Fruit fly (Drosophila melanogaster): ENCODE measurements around the gene PolZ2.

The PolZ2 gene

dm6 chr3R:5565623-5566022 lies 23.1 kb upstream of the PolZ2 start:
- peak; percentile 63 for TF ChIP-seq Eip78C (GFP tag)
- TF ChIP-seq CG10631 (GFP tag; optimal IDR thresholded peaks at IDR 0.05) = no peak
- TF ChIP-seq vri (GFP tag; optimal IDR thresholded peaks at IDR 0.05) = peak; percentile 87
- no peak for TF ChIP-seq cyc (GFP tag; optimal IDR thresholded peaks at IDR 0.05)
- peak; percentile 80 for TF ChIP-seq svp (GFP tag)
- TF ChIP-seq ss (GFP tag; optimal IDR thresholded peaks at IDR 0.05) = no peak
- TF ChIP-seq CG8632 (GFP tag; optimal IDR thresholded peaks at IDR 0.05) = no peak
- no peak for TF ChIP-seq CG32006 (GFP tag; optimal IDR thresholded peaks at IDR 0.05)
- peak; percentile 78 for TF ChIP-seq Gug (GFP tag; IDR thresholded peaks at IDR 0.05)
- TF ChIP-seq Eip93F (GFP tag; optimal IDR thresholded peaks at IDR 0.05) = no peak
- TF ChIP-seq CG34406 (GFP tag; optimal IDR thresholded peaks at IDR 0.05) = no peak
- TF ChIP-seq Sox102F (GFP tag; optimal IDR thresholded peaks at IDR 0.05) = no peak
- peak; percentile 87 for TF ChIP-seq CG8119 (GFP tag; IDR thresholded peaks at IDR 0.05)
- TF ChIP-seq dac (GFP tag; optimal IDR thresholded peaks at IDR 0.05) = peak; percentile 55
- peak; percentile 61 for TF ChIP-seq Lpt (GFP tag; optimal IDR thresholded peaks at IDR 0.05)
- no peak for TF ChIP-seq Smox (GFP tag; optimal IDR thresholded peaks at IDR 0.05)
- TF ChIP-seq achi (GFP tag; optimal IDR thresholded peaks at IDR 0.05) = no peak
- TF ChIP-seq net (GFP tag; optimal IDR thresholded peaks at IDR 0.05) = no peak
- TF ChIP-seq CG11294 (GFP tag; IDR thresholded peaks at IDR 0.05) = peak; percentile 82
- TF ChIP-seq CG16779 (tag; optimal IDR thresholded peaks at IDR 0.05) = peak; percentile 42
- TF ChIP-seq fd85E (GFP tag; optimal IDR thresholded peaks at IDR 0.05) = no peak
- TF ChIP-seq Hr4 (GFP tag; optimal IDR thresholded peaks at IDR 0.05) = peak; percentile 90
- TF ChIP-seq lz (GFP tag; optimal IDR thresholded peaks at IDR 0.05) = peak; percentile 47
- TF ChIP-seq CG7368 (GFP tag; optimal IDR thresholded peaks at IDR 0.05) = no peak
- TF ChIP-seq CG1621 (tag; optimal IDR thresholded peaks at IDR 0.05) = no peak
- TF ChIP-seq eg (GFP tag; IDR thresholded peaks at IDR 0.05) = peak; percentile 93
- TF ChIP-seq acj6 (GFP tag; optimal IDR thresholded peaks at IDR 0.05) = no peak
- TF ChIP-seq esn (GFP tag; optimal IDR thresholded peaks at IDR 0.05) = peak; percentile 65
- TF ChIP-seq Sox15 (GFP tag; optimal IDR thresholded peaks at IDR 0.05) = no peak
- no peak for TF ChIP-seq CG10669 (GFP tag; optimal IDR thresholded peaks at IDR 0.05)
- TF ChIP-seq Sox14 (GFP tag; optimal IDR thresholded peaks at IDR 0.05) = peak; percentile 56
- TF ChIP-seq Ets96B (tag; optimal IDR thresholded peaks at IDR 0.05) = no peak
- no peak for TF ChIP-seq CG6276 (GFP tag; optimal IDR thresholded peaks at IDR 0.05)
- no peak for TF ChIP-seq CG6854 (GFP tag; optimal IDR thresholded peaks at IDR 0.05)
- no peak for TF ChIP-seq CG4318 (GFP tag; optimal IDR thresholded peaks at IDR 0.05)
- TF ChIP-seq CG6792 (GFP tag; optimal IDR thresholded peaks at IDR 0.05) = no peak
- TF ChIP-seq CG6808 (GFP tag; optimal IDR thresholded peaks at IDR 0.05) = no peak
- TF ChIP-seq Ets21C (GFP tag; optimal IDR thresholded peaks at IDR 0.05) = no peak
- no peak for TF ChIP-seq OdsH (GFP tag; optimal IDR thresholded peaks at IDR 0.05)
- TF ChIP-seq CG6163 (GFP tag; IDR thresholded peaks at IDR 0.05) = peak; percentile 92
- TF ChIP-seq pdm3 (GFP tag; optimal IDR thresholded peaks at IDR 0.05) = no peak
- TF ChIP-seq Met (GFP tag; optimal IDR thresholded peaks at IDR 0.05) = no peak
- peak; percentile 89 for TF ChIP-seq CG15336 (GFP tag; IDR thresholded peaks at IDR 0.05)
- no peak for TF ChIP-seq topi (GFP tag; optimal IDR thresholded peaks at IDR 0.05)
- TF ChIP-seq CG31627 (GFP tag; optimal IDR thresholded peaks at IDR 0.05) = peak; percentile 31
- TF ChIP-seq CG11762 (GFP tag; optimal IDR thresholded peaks at IDR 0.05; ENCODE audit: insufficient read depth) = peak; percentile 23
- no peak for TF ChIP-seq Blimp-1 (GFP tag; optimal IDR thresholded peaks at IDR 0.05)

All from whole organism, prepupa.